Worm (Caenorhabditis elegans) whole organism, young adult: ENCODE results near the gene str-68.
"Not testable (repeated sequence)": the region's sequence is repeated elsewhere in the genome, so short reads cannot be mapped to it uniquely, and the experiment has no call there.

ENCODE experiments used
- F37B4.10 ChIP-seq: fragments of 200-800 bp; sonication (Bioruptor generic); IDR thresholded peaks from 2 replicates; pipeline ENCODE4 v1.3.6; 2022; ENCODE audit warnings: missing genetic modification characterization, missing compliant biosample characterization
- F49E8.2 ChIP-seq: sonication (generic microtip); optimal IDR thresholded peaks from 3 replicates; lab custom pipeline; 2017; ENCODE audit warnings: missing genetic modification characterization, mild to moderate bottlenecking, missing compliant biosample characterization, antibody characterized with exemption, moderate library complexity; ENCODE audit not compliant: insufficient read depth
- T07F8.4 ChIP-seq: sonication (generic microtip); optimal IDR thresholded peaks from 2 replicates; lab custom pipeline; 2016; ENCODE audit warnings: mild to moderate bottlenecking, missing genetic modification characterization, moderate library complexity, missing compliant biosample characterization
- lag-1 ChIP-seq: fragments of 200-800 bp; sonication (Bioruptor generic); IDR thresholded peaks from 2 replicates; pipeline ENCODE4 v1.3.6; 2022; ENCODE audit warnings: missing genetic modification reagents, missing genetic modification characterization, missing compliant biosample characterization
- madf-3 ChIP-seq: fragments of 200-800 bp; sonication (Bioruptor generic); IDR thresholded peaks from 2 replicates; pipeline ENCODE4 v1.3.6; 2022; ENCODE audit warnings: missing genetic modification reagents, missing genetic modification characterization, missing compliant biosample characterization
- nfya-1 ChIP-seq: sonication (generic microtip); optimal IDR thresholded peaks from 2 replicates; lab custom pipeline; 2017; ENCODE audit warnings: antibody characterized with exemption, missing compliant biosample characterization, missing genetic modification characterization, borderline replicate concordance; ENCODE audit not compliant: insufficient read depth
- unc-62 ChIP-seq: fragments of 150-350 bp; optimal IDR thresholded peaks from 2 replicates; lab custom pipeline; 2014; ENCODE audit warnings: missing biosample characterization, missing genetic modification reagents, missing genetic modification characterization

DNA sequence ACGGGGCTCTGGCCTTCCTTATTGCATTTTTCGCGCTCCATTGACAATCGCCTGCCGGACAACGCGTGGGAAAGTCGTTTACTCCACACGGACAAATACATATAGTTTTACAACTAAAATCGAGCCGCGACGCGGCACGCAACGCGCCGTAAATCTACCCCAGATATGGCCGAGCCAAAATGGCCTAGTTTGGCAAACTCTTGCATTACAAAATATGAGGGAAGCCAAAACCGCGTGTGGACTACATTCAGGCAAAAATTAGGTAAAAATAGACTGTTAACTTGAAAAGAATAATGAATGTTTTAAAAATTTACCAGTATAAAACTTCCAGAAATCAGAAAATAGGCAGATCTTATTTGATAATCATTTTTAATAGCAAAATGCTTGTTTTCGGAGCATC is 42.9 kb downstream of the str-68 start, which contains the start of gene srt-16:
- not testable (repeated sequence) for TF ChIP-seq F49E8.2 (tag; lab: Kevin White, UChicago); F37B4.10 (GFP tag; lab: Robert Waterston, UW); madf-3 (GFP tag; lab: Robert Waterston, UW); nfya-1 (tag; lab: Kevin White, UChicago); lag-1; unc-62 (GFP tag; lab: Kevin White, UChicago); T07F8.4 (tag; lab: Kevin White, UChicago)
